Fruit fly (Drosophila melanogaster): ENCODE measurements around the gene CG31266.

Gene CG31266

dm6 chr3R:17151376-17152026, 19.0 kb downstream of the CG31266 start, which contains the start of gene CG5292 (continued):
- TF ChIP-seq bbx (GFP tag; IDR thresholded peaks at IDR 0.05; ENCODE audit: partially characterized antibody): peak; percentile 62
- TF ChIP-seq CG2199 (GFP tag; IDR thresholded peaks at IDR 0.05): no peak
- TF ChIP-seq luna (GFP tag; optimal IDR thresholded peaks at IDR 0.05): no peak
- TF ChIP-seq CG17385 (GFP tag; optimal IDR thresholded peaks at IDR 0.05): no peak
- no peak for TF ChIP-seq pfk (GFP tag; optimal IDR thresholded peaks at IDR 0.05)
- no peak for TF ChIP-seq CG17612 (GFP tag; IDR thresholded peaks at IDR 0.05)
- no peak for TF ChIP-seq CG15479 (GFP tag; optimal IDR thresholded peaks at IDR 0.05)
- no peak for TF ChIP-seq ap (GFP tag; IDR thresholded peaks at IDR 0.05)
- no peak for TF ChIP-seq jumu (GFP tag; optimal IDR thresholded peaks at IDR 0.05)
- peak; percentile 29 for TF ChIP-seq HHEX (GFP tag; optimal IDR thresholded peaks at IDR 0.05)
- no peak for TF ChIP-seq HLH54F (GFP tag; optimal IDR thresholded peaks at IDR 0.05)
- peak; percentile 22 for TF ChIP-seq Sry-β (GFP tag; optimal IDR thresholded peaks at IDR 0.05)
- TF ChIP-seq sob (GFP tag; IDR thresholded peaks at IDR 0.05): peak; percentile 83
- TF ChIP-seq CG18262 (tag; optimal IDR thresholded peaks at IDR 0.05): no peak
- TF ChIP-seq z (GFP tag; IDR thresholded peaks at IDR 0.05): no peak
- TF ChIP-seq Dp (GFP tag; optimal IDR thresholded peaks at IDR 0.05): peak; percentile 42
- peak; percentile 8 for TF ChIP-seq CG9437 (GFP tag; optimal IDR thresholded peaks at IDR 0.05)
- peak; percentile 49 for TF ChIP-seq Ets97D (GFP tag; optimal IDR thresholded peaks at IDR 0.05)
- no peak for TF ChIP-seq Stat92E (GFP tag; optimal IDR thresholded peaks at IDR 0.05)
- no peak for TF ChIP-seq dan (GFP tag; IDR thresholded peaks at IDR 0.05)
- TF ChIP-seq CG6791 (GFP tag; IDR thresholded peaks at IDR 0.05; ENCODE audit: partially characterized antibody): peak; percentile 77; the same call in 2 of the 3 replicates
- TF ChIP-seq chn (GFP tag; optimal IDR thresholded peaks at IDR 0.05): peak; percentile 52
- TF ChIP-seq Scr (GFP tag; IDR thresholded peaks at IDR 0.05; ENCODE audit: partially characterized antibody): peak; percentile 54
- TF ChIP-seq CG4820 (GFP tag; optimal IDR thresholded peaks at IDR 0.05): peak; percentile 45
- peak; percentile 34; the same call in 1 of the 2 replicates for TF ChIP-seq seq (GFP tag; IDR thresholded peaks at IDR 0.05)
- TF ChIP-seq Aef1 (GFP tag; IDR thresholded peaks at IDR 0.05): peak; percentile 56
- TF ChIP-seq Hmx (GFP tag; optimal IDR thresholded peaks at IDR 0.05): no peak
- no peak for TF ChIP-seq CG7963 (GFP tag; IDR thresholded peaks at IDR 0.05; ENCODE audit: partially characterized antibody)
- peak; percentile 62 for TF ChIP-seq CG11504 (tag; optimal IDR thresholded peaks at IDR 0.05)
- TF ChIP-seq CG1832 (GFP tag; optimal IDR thresholded peaks at IDR 0.05): no peak
- 0 out of 2 replicates have a peak, but pooled peaks have one; percentile 8 for TF ChIP-seq chm (GFP tag; IDR thresholded peaks at IDR 0.05)
- no peak for TF ChIP-seq pita (GFP tag; optimal IDR thresholded peaks at IDR 0.05)
- no peak for TF ChIP-seq gfzf (GFP tag; optimal IDR thresholded peaks at IDR 0.05)
- no peak for TF ChIP-seq CG6854 (GFP tag; optimal IDR thresholded peaks at IDR 0.05)
- peak; percentile 26 for TF ChIP-seq CG1602 (GFP tag; optimal IDR thresholded peaks at IDR 0.05)
- no peak for TF ChIP-seq emc (GFP tag; optimal IDR thresholded peaks at IDR 0.05)
- no peak for TF ChIP-seq CG6683 (GFP tag; optimal IDR thresholded peaks at IDR 0.05)
- no peak for TF ChIP-seq twi (tag; optimal IDR thresholded peaks at IDR 0.05)
- peak; percentile 75 for TF ChIP-seq D19B (GFP tag; optimal IDR thresholded peaks at IDR 0.05)
- no peak; the same call in 2 of the 3 replicates for TF ChIP-seq CG17361 (GFP tag; IDR thresholded peaks at IDR 0.05)
- no peak for TF ChIP-seq HmgD (GFP tag; optimal IDR thresholded peaks at IDR 0.05)
- no peak for TF ChIP-seq sd (tag; optimal IDR thresholded peaks at IDR 0.05)
- peak; percentile 58 for TF ChIP-seq CG12391 (tag; optimal IDR thresholded peaks at IDR 0.05)
- TF ChIP-seq CG31441 (GFP tag; IDR thresholded peaks at IDR 0.05): peak; percentile 95
- peak; percentile 48 for TF ChIP-seq tin (GFP tag; optimal IDR thresholded peaks at IDR 0.05)
- no peak for TF ChIP-seq Poxn (GFP tag; IDR thresholded peaks at IDR 0.05)
- no peak for TF ChIP-seq Asciz (GFP tag; optimal IDR thresholded peaks at IDR 0.05)
- peak; percentile 37 for TF ChIP-seq CG15514 (GFP tag; optimal IDR thresholded peaks at IDR 0.05)
- TF ChIP-seq CG10366 (GFP tag; IDR thresholded peaks at IDR 0.05): peak; percentile 73
- TF ChIP-seq Rx (GFP tag; IDR thresholded peaks at IDR 0.05): no peak
